Fruit fly (Drosophila melanogaster): Measurements from ENCODE around the gene fig.
A peak's percentile ranks its signal among the peaks of the same experiment; 100 is the strongest.

fig gene

dm6 chr3R:29758129-29758733 is 22.0 kb downstream of the fig start (continued):
- TF ChIP-seq fd85E (GFP tag; optimal IDR thresholded peaks at IDR 0.05) (peak; percentile 13), acj6 (GFP tag; optimal IDR thresholded peaks at IDR 0.05) (peak; percentile 59), CG8319 (GFP tag; optimal IDR thresholded peaks at IDR 0.05) (peak; percentile 45), CG4318 (GFP tag; optimal IDR thresholded peaks at IDR 0.05) (peak; percentile 57), pdm3 (GFP tag; optimal IDR thresholded peaks at IDR 0.05) (peak; percentile 71), Lpt (GFP tag; optimal IDR thresholded peaks at IDR 0.05) (peak; percentile 38), CG11294 (GFP tag; IDR thresholded peaks at IDR 0.05) (peak; percentile 57; the same call in 1 of the 2 replicates), CG6792 (GFP tag; optimal IDR thresholded peaks at IDR 0.05) (peak; percentile 53), vri (GFP tag; optimal IDR thresholded peaks at IDR 0.05) (no peak), Sox102F (GFP tag; optimal IDR thresholded peaks at IDR 0.05) (peak; percentile 36), CG3032 (tag; optimal IDR thresholded peaks at IDR 0.05) (peak; percentile 26), CG32006 (GFP tag; optimal IDR thresholded peaks at IDR 0.05) (peak; percentile 78), lz (GFP tag; optimal IDR thresholded peaks at IDR 0.05) (peak; percentile 39), Smox (GFP tag; optimal IDR thresholded peaks at IDR 0.05) (peak; percentile 33), fkh (GFP tag; optimal IDR thresholded peaks at IDR 0.05) (no peak), Hr38 (GFP tag; optimal IDR thresholded peaks at IDR 0.05) (no peak), svp (GFP tag) (peak; percentile 63), CG6163 (GFP tag; IDR thresholded peaks at IDR 0.05) (peak; percentile 85), achi (GFP tag; optimal IDR thresholded peaks at IDR 0.05) (peak; percentile 63), Gug (GFP tag; IDR thresholded peaks at IDR 0.05) (peak; percentile 68)

- TF ChIP-seq achi (GFP tag; optimal IDR thresholded peaks at IDR 0.05) (peak; percentile 50), CG6163 (GFP tag; IDR thresholded peaks at IDR 0.05) (peak; percentile 33; the same call in 1 of the 3 replicates), Hr38 (GFP tag; optimal IDR thresholded peaks at IDR 0.05) (no peak), Ets96B (tag; optimal IDR thresholded peaks at IDR 0.05) (peak; percentile 40), fd85E (GFP tag; optimal IDR thresholded peaks at IDR 0.05) (no peak), CG11762 (GFP tag; optimal IDR thresholded peaks at IDR 0.05; ENCODE audit: insufficient read depth) (no peak), Sox15 (GFP tag; optimal IDR thresholded peaks at IDR 0.05) (peak; percentile 30), Lpt (GFP tag; optimal IDR thresholded peaks at IDR 0.05) (peak; percentile 30), Smox (GFP tag; optimal IDR thresholded peaks at IDR 0.05) (peak; percentile 42), CG6808 (GFP tag; optimal IDR thresholded peaks at IDR 0.05) (peak; percentile 22), CG34406 (GFP tag; optimal IDR thresholded peaks at IDR 0.05) (peak; percentile 27), esn (GFP tag; optimal IDR thresholded peaks at IDR 0.05) (peak; percentile 59), eg (GFP tag; IDR thresholded peaks at IDR 0.05) (peak; percentile 76), pdm3 (GFP tag; optimal IDR thresholded peaks at IDR 0.05) (peak; percentile 59), cyc (GFP tag; optimal IDR thresholded peaks at IDR 0.05) (peak; percentile 56), CG11902 (GFP tag; optimal IDR thresholded peaks at IDR 0.05) (peak; percentile 35), CG6854 (GFP tag; optimal IDR thresholded peaks at IDR 0.05) (no peak), CG3919 (GFP tag; optimal IDR thresholded peaks at IDR 0.05) (peak; percentile 48), CG16779 (tag; optimal IDR thresholded peaks at IDR 0.05) (no peak), Sox102F (GFP tag; optimal IDR thresholded peaks at IDR 0.05) (peak; percentile 57), ss (GFP tag; optimal IDR thresholded peaks at IDR 0.05) (no peak), CG31627 (GFP tag; optimal IDR thresholded peaks at IDR 0.05) (peak; percentile 38), Eip78C (GFP tag) (peak; percentile 93), acj6 (GFP tag; optimal IDR thresholded peaks at IDR 0.05) (peak; percentile 55), lz (GFP tag; optimal IDR thresholded peaks at IDR 0.05) (peak; percentile 47), salr (GFP tag; optimal IDR thresholded peaks at IDR 0.05) (peak in 1 of 2 experiments; percentile 54), CG15336 (GFP tag; IDR thresholded peaks at IDR 0.05) (peak; percentile 74), CG1621 (tag; optimal IDR thresholded peaks at IDR 0.05) (no peak), Hr39 (GFP tag; optimal IDR thresholded peaks at IDR 0.05) (peak; percentile 42), CG8632 (GFP tag; optimal IDR thresholded peaks at IDR 0.05) (no peak), OdsH (GFP tag; optimal IDR thresholded peaks at IDR 0.05) (peak; percentile 64), dac (GFP tag; optimal IDR thresholded peaks at IDR 0.05) (peak; percentile 58), fkh (GFP tag; optimal IDR thresholded peaks at IDR 0.05) (no peak), CG3032 (tag; optimal IDR thresholded peaks at IDR 0.05) (peak; percentile 35), dsx (GFP tag; optimal IDR thresholded peaks at IDR 0.05; ENCODE audit: poor library complexity, severe bottlenecking) (no peak), CG6792 (GFP tag; optimal IDR thresholded peaks at IDR 0.05) (no peak), Met (GFP tag; optimal IDR thresholded peaks at IDR 0.05) (peak; percentile 61), CG10631 (GFP tag; optimal IDR thresholded peaks at IDR 0.05) (peak; percentile 19), CG4318 (GFP tag; optimal IDR thresholded peaks at IDR 0.05) (peak; percentile 73), CG8119 (GFP tag; IDR thresholded peaks at IDR 0.05) (peak; percentile 74), vri (GFP tag; optimal IDR thresholded peaks at IDR 0.05) (no peak), Sox14 (GFP tag; optimal IDR thresholded peaks at IDR 0.05) (peak; percentile 14), CG11294 (GFP tag; IDR thresholded peaks at IDR 0.05) (peak; percentile 34; the same call in 1 of the 2 replicates)
Observed at dm6 chr3R:29757681-29758080, 22.6 kb downstream of the fig start.

All from whole organism, prepupa.